Fruit fly (Drosophila melanogaster) whole organism, embryonic: ENCODE measurements around the gene Glyat.

Experiments
- BtbVII ChIP-seq: fragments of 200-800 bp; sonication (Bioruptor generic); optimal IDR thresholded peaks from 3 replicates; lab custom pipeline; 2017; ENCODE audit warnings: missing biosample characterization, mild to moderate bottlenecking, missing genetic modification characterization
- CG10565 ChIP-seq: fragments of 200-800 bp; sonication (Bioruptor generic); optimal IDR thresholded peaks from 3 replicates; lab custom pipeline; 2016; ENCODE audit warnings: missing biosample characterization, mild to moderate bottlenecking, missing genetic modification characterization
- CG14050 ChIP-seq: fragments of 200-800 bp; sonication (Bioruptor generic); IDR thresholded peaks from 3 replicates; pipeline ENCODE4 v1.3.6; 2022; ENCODE audit warnings: missing biosample characterization, missing genetic modification characterization
- CG15601 ChIP-seq: fragments of 200-800 bp; sonication (Bioruptor generic); optimal IDR thresholded peaks from 3 replicates; lab custom pipeline; 2019; ENCODE audit warnings: missing biosample characterization, mild to moderate bottlenecking, missing genetic modification characterization, moderate library complexity
- CG17361 ChIP-seq: fragments of 200-800 bp; sonication (Bioruptor generic); IDR thresholded peaks from 3 replicates; pipeline ENCODE4 v1.3.6; 2022; ENCODE audit warnings: missing biosample characterization, missing genetic modification characterization
- CG17829 ChIP-seq: fragments of 200-800 bp; optimal IDR thresholded peaks from 2 replicates; lab custom pipeline; 2019; ENCODE audit warnings: missing biosample characterization, mild to moderate bottlenecking, missing genetic modification characterization, moderate library complexity
- CG18476 ChIP-seq: fragments of 200-800 bp; sonication (Bioruptor generic); optimal IDR thresholded peaks from 2 replicates; lab custom pipeline; 2016; ENCODE audit warnings: missing biosample characterization, mild to moderate bottlenecking, missing genetic modification characterization
- CG18619 ChIP-seq: fragments of 200-800 bp; sonication (Bioruptor generic); optimal IDR thresholded peaks from 3 replicates; lab custom pipeline; 2017; ENCODE audit warnings: missing biosample characterization, mild to moderate bottlenecking, missing genetic modification characterization
- CG2120 ChIP-seq: fragments of 200-800 bp; sonication (Bioruptor generic); optimal IDR thresholded peaks from 3 replicates; lab custom pipeline; 2016; ENCODE audit warnings: missing biosample characterization, missing genetic modification characterization
- CG2875 ChIP-seq: fragments of 200-800 bp; sonication (Bioruptor generic); optimal IDR thresholded peaks from 2 replicates; lab custom pipeline; 2017; ENCODE audit warnings: missing biosample characterization, mild to moderate bottlenecking, missing genetic modification characterization, missing genetic modification reagents
- CG31224 ChIP-seq: fragments of 200-800 bp; sonication (Bioruptor generic); IDR thresholded peaks from 2 replicates; pipeline ENCODE4 v1.3.6; 2022; ENCODE audit warnings: missing biosample characterization, missing genetic modification characterization
- CG6175 ChIP-seq: fragments of 200-800 bp; sonication (Bioruptor generic); IDR thresholded peaks from 3 replicates; pipeline ENCODE4 v1.3.6; 2022; ENCODE audit warnings: missing biosample characterization, missing genetic modification characterization
- CG6272 ChIP-seq: fragments of 200-800 bp; sonication (Bioruptor generic); IDR thresholded peaks from 2 replicates; pipeline ENCODE4 v1.3.6; 2022; ENCODE audit warnings: missing biosample characterization, missing genetic modification characterization
- CG6791 ChIP-seq: fragments of 200-800 bp; sonication (Bioruptor generic); IDR thresholded peaks from 3 replicates; pipeline ENCODE4 v1.3.6; 2022; ENCODE audit warnings: missing biosample characterization, missing genetic modification characterization; ENCODE audit not compliant: partially characterized antibody
- CG6813 ChIP-seq: fragments of 200-800 bp; sonication (Bioruptor generic); optimal IDR thresholded peaks from 2 replicates; lab custom pipeline; 2017; ENCODE audit warnings: missing biosample characterization, missing genetic modification characterization, mild to moderate bottlenecking, moderate library complexity, missing genetic modification reagents
- CG7357 ChIP-seq: fragments of 200-800 bp; sonication (Bioruptor generic); IDR thresholded peaks from 3 replicates; pipeline ENCODE4 v1.3.6; 2022; ENCODE audit warnings: missing biosample characterization, missing genetic modification characterization
- Dbx ChIP-seq: fragments of 200-800 bp; sonication (Bioruptor generic); IDR thresholded peaks from 3 replicates; pipeline ENCODE4 v1.3.6; 2022; ENCODE audit warnings: missing biosample characterization, missing genetic modification characterization
- Hr78 ChIP-seq, 2 experiments: fragments of 200-800 bp in 1 of 2; fragments of >200 bp in 1 of 2; sonication (Bioruptor generic) in 1 of 2; optimal IDR thresholded peaks; 2 replicates each; lab custom pipeline; 2017 to 2019; ENCODE audit warnings: missing biosample characterization in 2 of 2, missing genetic modification characterization in 2 of 2, mild to moderate bottlenecking in 1 of 2, moderate library complexity in 1 of 2
- Kr ChIP-seq: fragments of 200-800 bp; sonication (Bioruptor generic); optimal IDR thresholded peaks from 2 replicates; lab custom pipeline; 2017; ENCODE audit warnings: missing biosample characterization, mild to moderate bottlenecking, missing genetic modification characterization
- Mrtf ChIP-seq: fragments of 200-800 bp; sonication (Bioruptor generic); IDR thresholded peaks from 3 replicates; pipeline ENCODE4 v1.3.6; 2022; ENCODE audit warnings: missing biosample characterization, missing genetic modification characterization
- NFAT ChIP-seq: fragments of 200-800 bp; sonication (Bioruptor generic); IDR thresholded peaks from 2 replicates; pipeline ENCODE4 v1.3.6; 2022; ENCODE audit warnings: missing biosample characterization, missing genetic modification characterization
- Sin3A ChIP-seq: fragments of >200 bp; optimal IDR thresholded peaks from 2 replicates; lab custom pipeline; 2018
- Spps ChIP-seq: fragments of 200-800 bp; sonication (Bioruptor generic); optimal IDR thresholded peaks from 2 replicates; lab custom pipeline; 2018; ENCODE audit warnings: missing biosample characterization, mild to moderate bottlenecking, missing genetic modification characterization
- Sry-δ ChIP-seq: fragments of 200-800 bp; sonication (Bioruptor generic); optimal IDR thresholded peaks from 2 replicates; lab custom pipeline; 2016; ENCODE audit warnings: missing biosample characterization, missing genetic modification characterization
- Ssrp ChIP-seq: fragments of 200-800 bp; sonication (Bioruptor generic); optimal IDR thresholded peaks from 2 replicates; lab custom pipeline; 2018; ENCODE audit warnings: missing biosample characterization, mild to moderate bottlenecking, missing genetic modification characterization, moderate library complexity
- ash1 ChIP-seq: fragments of 200-800 bp; sonication (Bioruptor generic); optimal IDR thresholded peaks from 2 replicates; lab custom pipeline; 2018; ENCODE audit warnings: missing biosample characterization, mild to moderate bottlenecking, missing genetic modification characterization
- btn ChIP-seq: fragments of 200-800 bp; sonication (Bioruptor generic); optimal IDR thresholded peaks from 2 replicates; lab custom pipeline; 2016; ENCODE audit warnings: missing biosample characterization, missing genetic modification characterization
- cas ChIP-seq: fragments of 200-800 bp; sonication (Bioruptor generic); IDR thresholded peaks from 2 replicates; pipeline ENCODE4 v1.3.6; 2022; ENCODE audit warnings: missing biosample characterization, missing genetic modification characterization
- chinmo ChIP-seq: fragments of 200-800 bp; sonication (Bioruptor generic); IDR thresholded peaks from 4 replicates; pipeline ENCODE4 v1.3.6; 2022; ENCODE audit warnings: missing biosample characterization, missing genetic modification characterization; ENCODE audit not compliant: partially characterized antibody
- chm ChIP-seq: fragments of 200-800 bp; sonication (Bioruptor generic); IDR thresholded peaks from 2 replicates; pipeline ENCODE4 v1.3.6; 2022; ENCODE audit warnings: missing biosample characterization, missing genetic modification characterization
- ci ChIP-seq: fragments of 200-800 bp; sonication (Bioruptor generic); IDR thresholded peaks from 3 replicates; pipeline ENCODE4 v1.3.6; 2022; ENCODE audit warnings: missing biosample characterization, missing genetic modification characterization
- corto ChIP-seq: fragments of 200-800 bp; sonication (Bioruptor generic); optimal IDR thresholded peaks from 2 replicates; lab custom pipeline; 2016; ENCODE audit warnings: missing biosample characterization, mild to moderate bottlenecking, missing genetic modification characterization, moderate library complexity
- crol ChIP-seq: fragments of 200-800 bp; sonication (Bioruptor generic); IDR thresholded peaks from 2 replicates; pipeline ENCODE4 v1.3.6; 2022; ENCODE audit warnings: missing biosample characterization, missing genetic modification characterization
- cwo ChIP-seq: fragments of 200-800 bp; sonication (Bioruptor generic); optimal IDR thresholded peaks from 3 replicates; lab custom pipeline; 2017; ENCODE audit warnings: missing biosample characterization, missing genetic modification characterization, mild to moderate bottlenecking, moderate library complexity, missing genetic modification reagents
- da ChIP-seq: fragments of 200-800 bp; sonication (Bioruptor generic); optimal IDR thresholded peaks from 2 replicates; lab custom pipeline; 2016; ENCODE audit warnings: missing biosample characterization, missing genetic modification characterization
- eve ChIP-seq, 2 experiments: fragments of >200 bp; optimal IDR thresholded peaks; 2 replicates each; lab custom pipeline; 2017; ENCODE audit warnings: missing biosample characterization in 2 of 2, missing genetic modification characterization in 2 of 2
- gcm2 ChIP-seq: fragments of 200-800 bp; sonication (Bioruptor generic); optimal IDR thresholded peaks from 2 replicates; lab custom pipeline; 2016; ENCODE audit warnings: missing biosample characterization, missing genetic modification characterization
- grau ChIP-seq: fragments of 200-800 bp; optimal IDR thresholded peaks from 3 replicates; lab custom pipeline; 2019; ENCODE audit warnings: missing biosample characterization, mild to moderate bottlenecking, missing genetic modification characterization, moderate library complexity
- nom ChIP-seq: fragments of 200-800 bp; sonication (Bioruptor generic); optimal IDR thresholded peaks from 2 replicates; lab custom pipeline; 2017; ENCODE audit warnings: missing biosample characterization, missing genetic modification characterization, mild to moderate bottlenecking, moderate library complexity, missing genetic modification reagents
- pan ChIP-seq, 4 experiments: fragments of >200 bp in 3 of 4; fragments of 200-800 bp in 1 of 4; sonication (Bioruptor generic) in 1 of 4; optimal IDR thresholded peaks in 3 of 4; IDR thresholded peaks in 1 of 4; 2 replicates each; pipeline versions ENCODE4 v1.3.6 to Lab custom; 2017 to 2022; ENCODE audit warnings: missing biosample characterization in 2 of 4, missing genetic modification characterization in 2 of 4, mixed read lengths in 1 of 4
- pb ChIP-seq: fragments of 200-800 bp; sonication (Bioruptor generic); optimal IDR thresholded peaks from 3 replicates; lab custom pipeline; 2016; ENCODE audit warnings: missing biosample characterization, missing genetic modification characterization
- pho ChIP-seq: fragments of 200-800 bp; sonication (Bioruptor generic); optimal IDR thresholded peaks from 2 replicates; lab custom pipeline; 2016; ENCODE audit warnings: missing biosample characterization, missing genetic modification characterization
- pnt ChIP-seq: fragments of 200-800 bp; sonication (Bioruptor generic); optimal IDR thresholded peaks from 3 replicates; lab custom pipeline; 2016; ENCODE audit warnings: missing biosample characterization, missing genetic modification characterization
- prd ChIP-seq, 3 experiments: fragments of >200 bp in 2 of 3; fragments of 200-800 bp in 1 of 3; sonication (Bioruptor generic) in 1 of 3; optimal IDR thresholded peaks in 2 of 3; IDR thresholded peaks in 1 of 3; 2 replicates in 2 of 3; 3 replicates in 1 of 3; pipeline versions ENCODE4 v1.3.6 to Lab custom; 2017 to 2022; ENCODE audit warnings: missing biosample characterization in 1 of 3, missing genetic modification characterization in 1 of 3
- schlank ChIP-seq: fragments of 200-800 bp; sonication (Bioruptor generic); optimal IDR thresholded peaks from 2 replicates; lab custom pipeline; 2018; ENCODE audit warnings: missing biosample characterization, mild to moderate bottlenecking, missing genetic modification characterization
- sd ChIP-seq: fragments of 200-800 bp; sonication (Bioruptor generic); optimal IDR thresholded peaks from 3 replicates; lab custom pipeline; 2018; ENCODE audit warnings: missing biosample characterization, mild to moderate bottlenecking, missing genetic modification characterization, moderate library complexity
- seq ChIP-seq: fragments of 200-800 bp; sonication (Bioruptor generic); IDR thresholded peaks from 2 replicates; pipeline ENCODE4 v1.3.6; 2022; ENCODE audit warnings: missing biosample characterization, missing genetic modification characterization
- unc-4 ChIP-seq: fragments of 200-800 bp; sonication (Bioruptor generic); IDR thresholded peaks from 2 replicates; pipeline ENCODE4 v1.3.6; 2022; ENCODE audit warnings: missing biosample characterization, missing genetic modification characterization; ENCODE audit not compliant: partially characterized antibody
- vvl ChIP-seq: fragments of 200-800 bp; sonication (Bioruptor generic); IDR thresholded peaks from 2 replicates; pipeline ENCODE4 v1.3.6; 2022; ENCODE audit warnings: missing biosample characterization, missing genetic modification characterization

Glyat gene

DNA sequence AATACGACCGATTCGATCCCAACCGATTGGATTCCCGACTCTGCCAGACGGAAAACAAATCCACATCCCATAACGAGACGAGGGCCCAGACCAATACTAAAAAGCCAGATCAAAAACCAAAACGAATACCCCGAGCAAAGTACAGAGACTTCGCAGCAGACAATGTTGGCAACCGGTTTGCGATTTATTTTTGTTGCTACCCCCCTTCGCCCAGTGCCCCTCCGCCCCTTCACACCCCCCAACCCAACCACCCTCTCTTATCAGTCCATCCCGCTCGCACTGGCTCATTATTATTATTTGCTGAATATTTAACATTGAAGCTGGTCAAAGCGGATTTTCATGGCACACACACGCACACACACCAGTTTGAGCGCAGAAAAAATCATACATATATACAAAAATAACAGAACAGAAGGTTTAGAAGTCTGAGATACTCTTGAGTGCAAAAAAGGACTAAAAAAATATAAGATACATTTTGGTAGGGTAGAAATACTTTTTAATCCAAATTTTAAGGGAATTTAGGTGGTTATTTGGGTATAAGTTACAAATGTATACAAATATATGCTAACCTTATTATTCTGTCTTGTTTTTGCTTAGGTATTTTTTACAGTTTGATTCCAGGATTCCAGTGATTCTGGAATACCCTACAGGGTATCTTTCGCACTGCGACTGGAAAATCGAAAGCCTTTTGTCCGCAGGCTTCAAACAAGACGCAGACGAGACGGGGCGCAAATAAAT, 36.8 kb downstream of the Glyat start (continued):
- no peak for TF ChIP-seq CG6272
- TF ChIP-seq seq (GFP tag; lab: Robert Waterston, UW): no peak
- TF ChIP-seq CG18619: no peak
- no peak for TF ChIP-seq Ssrp
- TF ChIP-seq Mrtf (GFP tag; lab: Robert Waterston, UW): no peak
- TF ChIP-seq unc-4: no peak
- no peak for TF ChIP-seq Sin3A (lab: Kevin White, UChicago)
- TF ChIP-seq da (GFP tag; lab: Kevin White, UChicago): no peak
- TF ChIP-seq Dbx (GFP tag; lab: Robert Waterston, UW): 0 out of 3 replicates have a peak, but pooled peaks have one; percentile 12
- TF ChIP-seq CG2875 (GFP tag; lab: Kevin White, UChicago): no peak
- peak; percentile 51 for TF ChIP-seq nom (GFP tag; lab: Kevin White, UChicago)
- no peak for TF ChIP-seq CG31224
- TF ChIP-seq cas: peak; percentile 41; the same call in 1 of the 2 replicates
- TF ChIP-seq CG18476 (GFP tag; lab: Kevin White, UChicago): no peak
- TF ChIP-seq CG15601 (tag; lab: Kevin White, UChicago): no peak
- TF ChIP-seq BtbVII: no peak
- TF ChIP-seq cwo (GFP tag; lab: Kevin White, UChicago): peak; percentile 40
- TF ChIP-seq Kr (GFP tag; lab: Kevin White, UChicago): no peak
- no peak for TF ChIP-seq chm (GFP tag; lab: Robert Waterston, UW)
- peak; percentile 51 for TF ChIP-seq sd (tag; lab: Kevin White, UChicago)
- TF ChIP-seq eve (GFP tag; optimal IDR thresholded peaks at IDR 0.05; lab: Kevin White, UChicago): no peak
- no peak for TF ChIP-seq pan (optimal IDR thresholded peaks at IDR 0.05; lab: Kevin White, UChicago)
- TF ChIP-seq pan (GFP tag; optimal IDR thresholded peaks at IDR 0.05 in 1 of 2, IDR thresholded peaks at IDR 0.05 in 1 of 2): no peak
- TF ChIP-seq pho: no peak
- TF ChIP-seq CG17829 (tag; lab: Kevin White, UChicago): no peak
- no peak for TF ChIP-seq CG7357
- no peak for TF ChIP-seq CG6813 (GFP tag; lab: Kevin White, UChicago)
- 0 out of 2 replicates have a peak, but pooled peaks have one; percentile 42 for TF ChIP-seq vvl
- 0 out of 3 replicates have a peak, but pooled peaks have one; percentile 47 for TF ChIP-seq CG6175 (GFP tag; lab: Robert Waterston, UW)
- TF ChIP-seq NFAT: 0 out of 2 replicates have a peak, but pooled peaks have one; percentile 9
- TF ChIP-seq corto (GFP tag; lab: Kevin White, UChicago): peak; percentile 36
- TF ChIP-seq Hr78 (GFP tag; optimal IDR thresholded peaks at IDR 0.05; lab: Kevin White, UChicago): no peak
- no peak for TF ChIP-seq CG17361
- TF ChIP-seq btn: no peak
- TF ChIP-seq pb (GFP tag; lab: Kevin White, UChicago): no peak
- no peak for TF ChIP-seq CG6791 (GFP tag; lab: Robert Waterston, UW)
- TF ChIP-seq Spps (tag; lab: Kevin White, UChicago): no peak
- no peak for TF ChIP-seq prd (optimal IDR thresholded peaks at IDR 0.05; lab: Kevin White, UChicago)
- no peak for TF ChIP-seq prd (GFP tag; IDR thresholded peaks at IDR 0.05; lab: Robert Waterston, UW)
- no peak for TF ChIP-seq grau (tag; lab: Kevin White, UChicago)
- no peak for TF ChIP-seq Sry-δ
- TF ChIP-seq ci (GFP tag; lab: Robert Waterston, UW): no peak
- TF ChIP-seq gcm2 (GFP tag; lab: Kevin White, UChicago): no peak
- TF ChIP-seq pnt (GFP tag; lab: Kevin White, UChicago): no peak
- TF ChIP-seq chinmo: peak; percentile 87
- TF ChIP-seq crol (GFP tag; lab: Robert Waterston, UW): peak; percentile 92
- TF ChIP-seq CG2120 (GFP tag; lab: Kevin White, UChicago): peak; percentile 57
- TF ChIP-seq ash1: no peak
- peak; percentile 4 for TF ChIP-seq schlank
- TF ChIP-seq CG10565 (GFP tag; lab: Kevin White, UChicago): no peak
- TF ChIP-seq CG14050 (GFP tag; lab: Robert Waterston, UW): no peak
